Fruit fly (Drosophila melanogaster) whole organism, prepupa: ENCODE results near the gene Frmd5.

Experiments used
- Blimp-1 ChIP-seq: fragments of 200-800 bp; sonication (Bioruptor generic); optimal IDR thresholded peaks from 3 replicates; lab custom pipeline; 2017; ENCODE audit warnings: missing biosample characterization, missing genetic modification characterization, mild to moderate bottlenecking, moderate library complexity, missing genetic modification reagents
- CG10631 ChIP-seq: fragments of 200-800 bp; sonication (Bioruptor generic); optimal IDR thresholded peaks from 2 replicates; lab custom pipeline; 2016; ENCODE audit warnings: missing biosample characterization, missing genetic modification characterization
- CG10669 ChIP-seq: fragments of 200-800 bp; sonication (Bioruptor generic); optimal IDR thresholded peaks from 3 replicates; lab custom pipeline; 2018; ENCODE audit warnings: missing biosample characterization, mild to moderate bottlenecking, missing genetic modification characterization, moderate library complexity
- CG11294 ChIP-seq: fragments of 200-800 bp; sonication (Bioruptor generic); IDR thresholded peaks from 2 replicates; pipeline ENCODE4 v1.3.6; 2022; ENCODE audit warnings: missing biosample characterization, missing genetic modification characterization
- CG15336 ChIP-seq: fragments of 200-800 bp; sonication (Bioruptor generic); IDR thresholded peaks from 2 replicates; pipeline ENCODE4 v1.3.6; 2022; ENCODE audit warnings: missing biosample characterization, missing genetic modification characterization
- CG1621 ChIP-seq: fragments of 200-800 bp; sonication (Bioruptor generic); optimal IDR thresholded peaks from 3 replicates; lab custom pipeline; 2018; ENCODE audit warnings: missing biosample characterization, mild to moderate bottlenecking, missing genetic modification characterization
- CG3032 ChIP-seq: fragments of 200-800 bp; optimal IDR thresholded peaks from 2 replicates; lab custom pipeline; 2019; ENCODE audit warnings: missing biosample characterization, mild to moderate bottlenecking, missing genetic modification characterization, moderate library complexity
- CG31627 ChIP-seq: fragments of 200-800 bp; sonication (Bioruptor generic); optimal IDR thresholded peaks from 3 replicates; lab custom pipeline; 2016; ENCODE audit warnings: missing biosample characterization, missing genetic modification characterization
- CG32006 ChIP-seq: fragments of 200-800 bp; sonication (Bioruptor generic); optimal IDR thresholded peaks from 3 replicates; lab custom pipeline; 2017; ENCODE audit warnings: missing biosample characterization, mild to moderate bottlenecking, missing genetic modification characterization
- CG34406 ChIP-seq: fragments of 200-800 bp; sonication (Bioruptor generic); optimal IDR thresholded peaks from 3 replicates; lab custom pipeline; 2016; ENCODE audit warnings: missing biosample characterization, missing genetic modification characterization
- CG3919 ChIP-seq: fragments of 200-800 bp; sonication (Bioruptor generic); optimal IDR thresholded peaks from 3 replicates; lab custom pipeline; 2016; ENCODE audit warnings: missing biosample characterization, missing genetic modification characterization
- CG6163 ChIP-seq: fragments of 200-800 bp; sonication (Bioruptor generic); IDR thresholded peaks from 3 replicates; pipeline ENCODE4 v1.3.6; 2022; ENCODE audit warnings: missing biosample characterization, missing genetic modification characterization
- CG6808 ChIP-seq: fragments of 200-800 bp; sonication (Bioruptor generic); optimal IDR thresholded peaks from 3 replicates; lab custom pipeline; 2017; ENCODE audit warnings: missing biosample characterization, missing genetic modification characterization, mild to moderate bottlenecking, moderate library complexity, missing genetic modification reagents
- CG6854 ChIP-seq: fragments of 200-800 bp; sonication (Bioruptor generic); optimal IDR thresholded peaks from 2 replicates; lab custom pipeline; 2017; ENCODE audit warnings: missing biosample characterization, mild to moderate bottlenecking, missing genetic modification characterization
- CG7368 ChIP-seq: fragments of 200-800 bp; sonication (Bioruptor generic); optimal IDR thresholded peaks from 3 replicates; lab custom pipeline; 2016; ENCODE audit warnings: missing biosample characterization, missing genetic modification characterization
- CG8119 ChIP-seq: fragments of 200-800 bp; sonication (Bioruptor generic); IDR thresholded peaks from 3 replicates; pipeline ENCODE4 v1.3.6; 2022; ENCODE audit warnings: missing biosample characterization, missing genetic modification characterization
- CG8319 ChIP-seq: fragments of 200-800 bp; sonication (Bioruptor generic); optimal IDR thresholded peaks from 3 replicates; lab custom pipeline; 2016; ENCODE audit warnings: missing biosample characterization, missing genetic modification characterization
- CG9139 ChIP-seq: fragments of 200-800 bp; sonication (Bioruptor generic); optimal IDR thresholded peaks from 3 replicates; lab custom pipeline; 2017; ENCODE audit warnings: missing biosample characterization, mild to moderate bottlenecking, missing genetic modification characterization
- Eip78C ChIP-seq: fragments of 200-800 bp; sonication (Bioruptor generic); peaks from one replicate; lab custom pipeline; 2016; ENCODE audit warnings: missing biosample characterization, missing genetic modification characterization
- Eip93F ChIP-seq: fragments of 200-800 bp; sonication (Bioruptor generic); optimal IDR thresholded peaks from 2 replicates; lab custom pipeline; 2016; ENCODE audit warnings: missing biosample characterization, mild to moderate bottlenecking, missing genetic modification characterization
- Ets96B ChIP-seq: fragments of 200-800 bp; optimal IDR thresholded peaks from 2 replicates; lab custom pipeline; 2019; ENCODE audit warnings: missing biosample characterization, mild to moderate bottlenecking, missing genetic modification characterization, moderate library complexity
- Hr39 ChIP-seq: fragments of 200-800 bp; sonication (Bioruptor generic); optimal IDR thresholded peaks from 2 replicates; lab custom pipeline; 2016; ENCODE audit warnings: missing biosample characterization, missing genetic modification characterization
- Hr4 ChIP-seq: fragments of 200-800 bp; sonication (Bioruptor generic); optimal IDR thresholded peaks from 3 replicates; lab custom pipeline; 2016; ENCODE audit warnings: missing biosample characterization, missing genetic modification characterization
- Lpt ChIP-seq: fragments of 200-800 bp; sonication (Bioruptor generic); optimal IDR thresholded peaks from 3 replicates; lab custom pipeline; 2016; ENCODE audit warnings: missing biosample characterization, missing genetic modification characterization
- Met ChIP-seq: fragments of 200-800 bp; sonication (Bioruptor generic); optimal IDR thresholded peaks from 3 replicates; lab custom pipeline; 2016; ENCODE audit warnings: missing biosample characterization, missing genetic modification characterization
- OdsH ChIP-seq: fragments of 200-800 bp; sonication (Bioruptor generic); optimal IDR thresholded peaks from 3 replicates; lab custom pipeline; 2016; ENCODE audit warnings: missing biosample characterization, missing genetic modification characterization
- Smox ChIP-seq: fragments of 200-800 bp; sonication (Bioruptor generic); optimal IDR thresholded peaks from 3 replicates; lab custom pipeline; 2016; ENCODE audit warnings: missing biosample characterization, missing genetic modification characterization
- Sox102F ChIP-seq: fragments of 200-800 bp; sonication (Bioruptor generic); optimal IDR thresholded peaks from 2 replicates; lab custom pipeline; 2016; ENCODE audit warnings: missing biosample characterization, mild to moderate bottlenecking, missing genetic modification characterization
- Sox14 ChIP-seq: fragments of 200-800 bp; sonication (Bioruptor generic); optimal IDR thresholded peaks from 3 replicates; lab custom pipeline; 2016; ENCODE audit warnings: missing biosample characterization, missing genetic modification characterization
- Sox15 ChIP-seq: fragments of 200-800 bp; sonication (Bioruptor generic); optimal IDR thresholded peaks from 3 replicates; lab custom pipeline; 2016; ENCODE audit warnings: missing biosample characterization, missing genetic modification characterization
- acj6 ChIP-seq: fragments of 200-800 bp; sonication (Bioruptor generic); optimal IDR thresholded peaks from 3 replicates; lab custom pipeline; 2016; ENCODE audit warnings: missing biosample characterization, missing genetic modification characterization
- dac ChIP-seq: fragments of 200-800 bp; sonication (Bioruptor generic); optimal IDR thresholded peaks from 2 replicates; lab custom pipeline; 2017; ENCODE audit warnings: missing biosample characterization, mild to moderate bottlenecking, missing genetic modification characterization
- dsx ChIP-seq: fragments of 200-800 bp; optimal IDR thresholded peaks from 3 replicates; lab custom pipeline; 2019; ENCODE audit warnings: missing biosample characterization, mild to moderate bottlenecking, missing genetic modification characterization, moderate library complexity; ENCODE audit not compliant: poor library complexity, severe bottlenecking
- eg ChIP-seq: fragments of 200-800 bp; sonication (Bioruptor generic); IDR thresholded peaks from 3 replicates; pipeline ENCODE4 v1.3.6; 2022; ENCODE audit warnings: missing biosample characterization, missing genetic modification characterization
- esn ChIP-seq: fragments of 200-800 bp; sonication (Bioruptor generic); optimal IDR thresholded peaks from 2 replicates; lab custom pipeline; 2016; ENCODE audit warnings: missing biosample characterization, mild to moderate bottlenecking, missing genetic modification characterization, moderate library complexity
- fkh ChIP-seq: fragments of 200-800 bp; sonication (Bioruptor generic); optimal IDR thresholded peaks from 3 replicates; lab custom pipeline; 2017; ENCODE audit warnings: missing biosample characterization, mild to moderate bottlenecking, missing genetic modification characterization, moderate library complexity
- net ChIP-seq: fragments of 200-800 bp; sonication (Bioruptor generic); optimal IDR thresholded peaks from 3 replicates; lab custom pipeline; 2016; ENCODE audit warnings: missing biosample characterization, missing genetic modification characterization
- pdm3 ChIP-seq: fragments of 200-800 bp; sonication (Bioruptor generic); optimal IDR thresholded peaks from 3 replicates; lab custom pipeline; 2016; ENCODE audit warnings: missing biosample characterization, missing genetic modification characterization
- salr ChIP-seq, 2 experiments: fragments of 200-800 bp; sonication (Bioruptor generic); optimal IDR thresholded peaks; 3 replicates each; lab custom pipeline; 2016 to 2018; ENCODE audit warnings: missing biosample characterization in 2 of 2, missing genetic modification characterization in 2 of 2, mild to moderate bottlenecking in 1 of 2
- spab ChIP-seq: fragments of 200-800 bp; sonication (Bioruptor generic); optimal IDR thresholded peaks from 2 replicates; lab custom pipeline; 2017; ENCODE audit warnings: missing biosample characterization, mild to moderate bottlenecking, missing genetic modification characterization, missing genetic modification reagents
- ss ChIP-seq, 2 experiments: fragments of 200-800 bp; sonication (Bioruptor generic); optimal IDR thresholded peaks; 2 replicates in 1 of 2; 3 replicates in 1 of 2; lab custom pipeline; 2017 to 2018; ENCODE audit warnings: mild to moderate bottlenecking in 2 of 2, missing biosample characterization in 2 of 2, missing genetic modification characterization in 2 of 2, moderate library complexity in 1 of 2
- vri ChIP-seq: fragments of 200-800 bp; sonication (Bioruptor generic); optimal IDR thresholded peaks from 3 replicates; lab custom pipeline; 2016; ENCODE audit warnings: missing biosample characterization, mild to moderate bottlenecking, missing genetic modification characterization

Frmd5 gene

dm6 chr2L:10341405-10341804 lies 2.8 kb upstream of the Frmd5 start, which contains the start of gene CG31715 (continued):
- TF ChIP-seq CG1621 (tag; lab: Kevin White, UChicago) (no peak), Hr4 (peak; percentile 16), CG3919 (no peak), dsx (GFP tag; lab: Kevin White, UChicago) (peak; percentile 27), CG15336 (GFP tag; lab: Robert Waterston, UW) (no peak; the same call in 1 of the 2 replicates), salr (GFP tag; optimal IDR thresholded peaks at IDR 0.05; lab: Kevin White, UChicago) (no peak), esn (peak; percentile 29), CG6854 (GFP tag; lab: Kevin White, UChicago) (no peak), CG10631 (peak; percentile 10), CG8319 (GFP tag; lab: Kevin White, UChicago) (no peak), eg (GFP tag; lab: Robert Waterston, UW) (no peak), ss (GFP tag; optimal IDR thresholded peaks at IDR 0.05; lab: Kevin White, UChicago) (no peak), CG32006 (GFP tag; lab: Kevin White, UChicago) (no peak), fkh (GFP tag; lab: Kevin White, UChicago) (no peak), Eip78C (GFP tag; lab: Kevin White, UChicago) (no peak), CG11294 (GFP tag; lab: Robert Waterston, UW) (no peak), CG3032 (tag; lab: Kevin White, UChicago) (no peak), Eip93F (peak; percentile 17), Smox (no peak), CG34406 (GFP tag; lab: Kevin White, UChicago) (no peak), Lpt (no peak), Sox14 (GFP tag; lab: Kevin White, UChicago) (peak; percentile 3), OdsH (GFP tag; lab: Kevin White, UChicago) (no peak), acj6 (peak; percentile 3), Met (GFP tag; lab: Kevin White, UChicago) (peak; percentile 13), Sox102F (GFP tag; lab: Kevin White, UChicago) (peak; percentile 50), vri (GFP tag; lab: Kevin White, UChicago) (peak; percentile 35), CG6808 (GFP tag; lab: Kevin White, UChicago) (no peak), Ets96B (tag; lab: Kevin White, UChicago) (peak; percentile 26), Blimp-1 (no peak), net (GFP tag; lab: Kevin White, UChicago) (no peak), pdm3 (GFP tag; lab: Kevin White, UChicago) (peak; percentile 23), Sox15 (GFP tag; lab: Kevin White, UChicago) (no peak), CG6163 (no peak), CG8119 (no peak), CG10669 (GFP tag; lab: Kevin White, UChicago) (no peak), CG9139 (GFP tag; lab: Kevin White, UChicago) (no peak), Hr39 (no peak)

dm6 chr2L:10342471-10342870 lies 1.8 kb upstream of the Frmd5 start, which contains the start of gene Sps2:
Gene Sps2, plus strand, starts transcription at chr2L:10342594.
- no peak for TF ChIP-seq vri (GFP tag; lab: Kevin White, UChicago)

- TF ChIP-seq CG9139 (GFP tag; lab: Kevin White, UChicago) (no peak), Smox (no peak), CG31627 (GFP tag; lab: Kevin White, UChicago) (no peak), spab (GFP tag; lab: Kevin White, UChicago) (no peak), Hr39 (no peak), CG34406 (GFP tag; lab: Kevin White, UChicago) (no peak), Blimp-1 (no peak), dac (GFP tag; lab: Kevin White, UChicago) (no peak), dsx (GFP tag; lab: Kevin White, UChicago) (no peak), CG8319 (GFP tag; lab: Kevin White, UChicago) (no peak), ss (GFP tag; optimal IDR thresholded peaks at IDR 0.05; lab: Kevin White, UChicago) (no peak), CG7368 (no peak)
These were observed 6.9 kb downstream of the Frmd5 start for dm6 chr2L:10351130-10351529.
